Worm (Caenorhabditis elegans) whole organism, young adult: ENCODE results near the gene F48D6.4.

Experiments
- C06A6.2 ChIP-seq: fragments of 200-800 bp; sonication (Bioruptor generic); conservative IDR thresholded peaks from 2 replicates; pipeline ENCODE4 v1.3.6; 2022; ENCODE audit warnings: missing genetic modification characterization, missing compliant biosample characterization
- D2030.7 ChIP-seq: fragments of 200-800 bp; sonication (Bioruptor generic); IDR thresholded peaks from 2 replicates; pipeline ENCODE4 v1.3.6; 2022; ENCODE audit warnings: missing genetic modification reagents, missing genetic modification characterization, missing compliant biosample characterization
- F22D6.2 ChIP-seq: sonication (generic microtip); optimal IDR thresholded peaks from 2 replicates; lab custom pipeline; 2016; ENCODE audit warnings: mild to moderate bottlenecking, missing genetic modification characterization, missing compliant biosample characterization
- F49E8.2 ChIP-seq: sonication (generic microtip); optimal IDR thresholded peaks from 3 replicates; lab custom pipeline; 2017; ENCODE audit warnings: missing genetic modification characterization, mild to moderate bottlenecking, missing compliant biosample characterization, antibody characterized with exemption, moderate library complexity; ENCODE audit not compliant: insufficient read depth
- F57A8.1 ChIP-seq: fragments of 200-800 bp; sonication (Bioruptor generic); optimal IDR thresholded peaks from 2 replicates; lab custom pipeline; 2018; ENCODE audit warnings: mild to moderate bottlenecking, missing genetic modification characterization, moderate library complexity, missing compliant biosample characterization
- F57C9.4 ChIP-seq: sonication (generic microtip); optimal IDR thresholded peaks from 2 replicates; lab custom pipeline; 2017; ENCODE audit warnings: mild to moderate bottlenecking, missing genetic modification characterization, missing compliant biosample characterization
- T07F8.4 ChIP-seq: sonication (generic microtip); optimal IDR thresholded peaks from 2 replicates; lab custom pipeline; 2016; ENCODE audit warnings: mild to moderate bottlenecking, missing genetic modification characterization, moderate library complexity, missing compliant biosample characterization
- T26A5.8 ChIP-seq: sonication (generic microtip); optimal IDR thresholded peaks from 2 replicates; lab custom pipeline; 2016; ENCODE audit warnings: missing genetic modification characterization, missing compliant biosample characterization
- Y53G8AR.9 ChIP-seq: fragments of 200-800 bp; sonication (Bioruptor generic); conservative IDR thresholded peaks from 2 replicates; pipeline ENCODE4 v1.3.6; 2022; ENCODE audit warnings: missing genetic modification reagents, missing genetic modification characterization, missing compliant biosample characterization
- Y67H2A.10 ChIP-seq: fragments of 200-800 bp; sonication (Bioruptor generic); conservative IDR thresholded peaks from 2 replicates; pipeline ENCODE4 v1.3.6; 2022; ENCODE audit warnings: missing genetic modification reagents, missing genetic modification characterization, missing compliant biosample characterization
- Y95B8A.8 ChIP-seq: fragments of 200-800 bp; sonication (Bioruptor generic); IDR thresholded peaks from 2 replicates; pipeline ENCODE4 v1.3.6; 2022; ENCODE audit warnings: missing genetic modification reagents, missing genetic modification characterization, missing compliant biosample characterization
- ama-1 ChIP-seq, 3 experiments: fragments of 150-350 bp in 1 of 3; sonication (generic microtip) in 2 of 3; optimal IDR thresholded peaks; 2 replicates each; lab custom pipeline; 2014 to 2018; ENCODE audit warnings: missing biosample characterization in 2 of 3, missing genetic modification characterization in 2 of 3, missing genetic modification reagents in 2 of 3
- aptf-3 ChIP-seq: fragments of 200-800 bp; sonication (Bioruptor generic); IDR thresholded peaks from 2 replicates; pipeline ENCODE4 v1.3.6; 2022; ENCODE audit warnings: missing genetic modification characterization, missing compliant biosample characterization
- athp-1 ChIP-seq: sonication (generic microtip); optimal IDR thresholded peaks from 2 replicates; lab custom pipeline; 2017; ENCODE audit warnings: mild to moderate bottlenecking, missing genetic modification characterization, missing compliant biosample characterization
- bed-1 ChIP-seq: fragments of 200-800 bp; sonication (Bioruptor generic); IDR thresholded peaks from 2 replicates; pipeline ENCODE4 v1.3.6; 2022; ENCODE audit warnings: missing genetic modification reagents, missing genetic modification characterization, missing compliant biosample characterization
- cebp-1 ChIP-seq, 2 experiments: fragments of 200-800 bp in 1 of 2; sonication (Bioruptor generic) in 1 of 2; sonication (generic microtip) in 1 of 2; IDR thresholded peaks in 1 of 2; optimal IDR thresholded peaks in 1 of 2; 2 replicates each; pipeline versions ENCODE4 v1.3.6 to Lab custom; 2017 to 2022; ENCODE audit warnings: missing compliant biosample characterization in 2 of 2, missing genetic modification characterization in 2 of 2, mild to moderate bottlenecking in 1 of 2, missing genetic modification reagents in 1 of 2, moderate library complexity in 1 of 2
- dox-1 ChIP-seq: fragments of 200-800 bp; sonication (Bioruptor generic); IDR thresholded peaks from 2 replicates; pipeline ENCODE4 v1.3.6; 2022; ENCODE audit warnings: missing genetic modification reagents, missing genetic modification characterization, missing compliant biosample characterization
- dpl-1 ChIP-seq: fragments of 150-350 bp; optimal IDR thresholded peaks from 2 replicates; lab custom pipeline; 2014; ENCODE audit warnings: missing biosample characterization, missing genetic modification reagents, missing genetic modification characterization
- egl-18 ChIP-seq: fragments of 200-800 bp; sonication (Bioruptor generic); IDR thresholded peaks from 2 replicates; pipeline ENCODE4 v1.3.6; 2022; ENCODE audit warnings: missing genetic modification reagents, missing genetic modification characterization, missing compliant biosample characterization
- egrh-3 ChIP-seq: fragments of 200-800 bp; sonication (Bioruptor generic); IDR thresholded peaks from 2 replicates; pipeline ENCODE4 v1.3.6; 2022; ENCODE audit warnings: missing genetic modification reagents, missing genetic modification characterization, missing compliant biosample characterization
- hlh-12 ChIP-seq: sonication (generic microtip); optimal IDR thresholded peaks from 2 replicates; lab custom pipeline; 2016; ENCODE audit warnings: missing genetic modification characterization, missing compliant biosample characterization
- hmg-1.2 ChIP-seq: fragments of 200-800 bp; sonication (Bioruptor generic); IDR thresholded peaks from 2 replicates; pipeline ENCODE4 v1.3.6; 2022; ENCODE audit warnings: missing genetic modification reagents, missing genetic modification characterization, missing compliant biosample characterization
- hsf-1 ChIP-seq: fragments of 200-800 bp; sonication (Bioruptor generic); IDR thresholded peaks from 2 replicates; pipeline ENCODE4 v1.3.6; 2022; ENCODE audit warnings: missing genetic modification reagents, missing genetic modification characterization, missing compliant biosample characterization
- lag-1 ChIP-seq: fragments of 200-800 bp; sonication (Bioruptor generic); IDR thresholded peaks from 2 replicates; pipeline ENCODE4 v1.3.6; 2022; ENCODE audit warnings: missing genetic modification reagents, missing genetic modification characterization, missing compliant biosample characterization
- let-526 ChIP-seq: fragments of 200-800 bp; sonication (Bioruptor generic); IDR thresholded peaks from 2 replicates; pipeline ENCODE4 v1.3.6; 2022; ENCODE audit warnings: missing genetic modification reagents, missing genetic modification characterization, missing compliant biosample characterization
- let-607 ChIP-seq, 2 experiments: fragments of 200-800 bp in 1 of 2; sonication (Bioruptor generic) in 1 of 2; sonication (generic microtip) in 1 of 2; optimal IDR thresholded peaks; 2 replicates each; lab custom pipeline; 2016 to 2018; ENCODE audit warnings: mild to moderate bottlenecking in 2 of 2, missing compliant biosample characterization in 2 of 2, missing genetic modification characterization in 2 of 2, moderate library complexity in 2 of 2, missing genotype in 1 of 2
- lin-26 ChIP-seq: fragments of 200-800 bp; sonication (Bioruptor generic); IDR thresholded peaks from 2 replicates; pipeline ENCODE4 v1.3.6; 2022; ENCODE audit warnings: missing genetic modification reagents, missing genetic modification characterization, missing compliant biosample characterization
- lsy-27 ChIP-seq: sonication (generic microtip); optimal IDR thresholded peaks from 2 replicates; lab custom pipeline; 2017; ENCODE audit warnings: missing genetic modification characterization, mild to moderate bottlenecking, missing compliant biosample characterization, antibody characterized with exemption, missing genotype, borderline replicate concordance; ENCODE audit not compliant: insufficient read depth
- madf-8 ChIP-seq: fragments of 200-800 bp; sonication (Bioruptor generic); conservative IDR thresholded peaks from 2 replicates; pipeline ENCODE4 v1.3.6; 2022; ENCODE audit warnings: missing genetic modification reagents, missing genetic modification characterization, missing compliant biosample characterization
- mxl-1 ChIP-seq: sonication (generic microtip); optimal IDR thresholded peaks from 2 replicates; lab custom pipeline; 2016; ENCODE audit warnings: missing genetic modification characterization, missing compliant biosample characterization
- pbrm-1 ChIP-seq: fragments of 200-800 bp; sonication (Bioruptor generic); IDR thresholded peaks from 2 replicates; pipeline ENCODE4 v1.3.6; 2022; ENCODE audit warnings: missing genetic modification reagents, missing genetic modification characterization, missing compliant biosample characterization
- rcor-1 ChIP-seq: fragments of 200-800 bp; sonication (Bioruptor generic); IDR thresholded peaks from 2 replicates; pipeline ENCODE4 v1.3.6; 2022; ENCODE audit warnings: missing genetic modification reagents, missing genetic modification characterization, missing compliant biosample characterization
- rpc-1 ChIP-seq, 2 experiments: fragments of 150-350 bp in 1 of 2; sonication (generic microtip) in 1 of 2; optimal IDR thresholded peaks; 2 replicates each; lab custom pipeline; 2014 to 2018; ENCODE audit warnings: missing biosample characterization in 1 of 2, missing genetic modification characterization in 1 of 2, missing genetic modification reagents in 1 of 2, missing genotype in 1 of 2
- sea-2 ChIP-seq: fragments of 200-800 bp; sonication (Bioruptor generic); IDR thresholded peaks from 2 replicates; pipeline ENCODE4 v1.3.6; 2022; ENCODE audit warnings: missing genetic modification characterization, missing compliant biosample characterization
- snpc-1.1 ChIP-seq: sonication (generic microtip); optimal IDR thresholded peaks from 2 replicates; lab custom pipeline; 2017; ENCODE audit warnings: missing genetic modification characterization, mild to moderate bottlenecking, missing compliant biosample characterization, antibody characterized with exemption, moderate library complexity, missing genotype, missing genetic modification reagents; ENCODE audit not compliant: insufficient read depth
- snpc-1.3 ChIP-seq: sonication (generic microtip); optimal IDR thresholded peaks from 2 replicates; lab custom pipeline; 2017; ENCODE audit warnings: missing genetic modification characterization, mild to moderate bottlenecking, missing compliant biosample characterization, antibody characterized with exemption, moderate library complexity, missing genotype, missing genetic modification reagents; ENCODE audit not compliant: insufficient read depth
- somi-1 ChIP-seq: fragments of 200-800 bp; sonication (Bioruptor generic); optimal IDR thresholded peaks from 2 replicates; lab custom pipeline; 2018; ENCODE audit warnings: mild to moderate bottlenecking, missing genetic modification characterization, missing compliant biosample characterization
- zfh-2 ChIP-seq: fragments of 200-800 bp; sonication (Bioruptor generic); conservative IDR thresholded peaks from 2 replicates; pipeline ENCODE4 v1.3.6; 2022; ENCODE audit warnings: missing genetic modification reagents, missing genetic modification characterization, missing compliant biosample characterization
- ztf-18 ChIP-seq: sonication (generic microtip); optimal IDR thresholded peaks from 2 replicates; lab custom pipeline; 2016; ENCODE audit warnings: missing genotype, mild to moderate bottlenecking, missing genetic modification characterization, missing compliant biosample characterization
- ztf-22 ChIP-seq: fragments of 200-800 bp; sonication (Bioruptor generic); optimal IDR thresholded peaks from 2 replicates; lab custom pipeline; 2018; ENCODE audit warnings: mild to moderate bottlenecking, missing genetic modification characterization, moderate library complexity, missing compliant biosample characterization
- ztf-26 ChIP-seq: sonication (generic microtip); optimal IDR thresholded peaks from 2 replicates; lab custom pipeline; 2017; ENCODE audit warnings: missing genetic modification characterization, missing compliant biosample characterization

F48D6.4 gene

ce11 chrX:4215500-4216107, 31.4 kb downstream of the F48D6.4 start (continued):
- no peak for TF ChIP-seq pbrm-1 (GFP tag; lab: Robert Waterston, UW)
- no peak for TF ChIP-seq egrh-3
- no peak for TF ChIP-seq sea-2 (GFP tag; lab: Robert Waterston, UW)
- no peak for TF ChIP-seq F22D6.2 (tag; lab: Kevin White, UChicago)
- TF ChIP-seq lin-26 (GFP tag; lab: Robert Waterston, UW): no peak
- TF ChIP-seq dox-1: 0 out of 2 replicates have a peak, but pooled peaks have one; percentile 15
- no peak for TF ChIP-seq dpl-1 (GFP tag; lab: Kevin White, UChicago)
- TF ChIP-seq snpc-1.3 (tag; lab: Kevin White, UChicago): no peak
- TF ChIP-seq aptf-3 (GFP tag; lab: Robert Waterston, UW): no peak
- no peak for TF ChIP-seq mxl-1 (tag; lab: Kevin White, UChicago)
- TF ChIP-seq lag-1 (GFP tag; lab: Robert Waterston, UW): no peak
- TF ChIP-seq ztf-22: no peak
- TF ChIP-seq hlh-12 (tag; lab: Kevin White, UChicago): no peak
- no peak for TF ChIP-seq C06A6.2
- TF ChIP-seq T07F8.4 (tag; lab: Kevin White, UChicago): no peak
- TF ChIP-seq hsf-1 (GFP tag; lab: Robert Waterston, UW): no peak
- TF ChIP-seq let-526 (GFP tag; lab: Robert Waterston, UW): no peak
- TF ChIP-seq egl-18 (GFP tag; lab: Robert Waterston, UW): no peak
- TF ChIP-seq lsy-27 (tag; lab: Kevin White, UChicago): no peak
- TF ChIP-seq athp-1 (tag; lab: Kevin White, UChicago): no peak
- no peak for TF ChIP-seq F57C9.4 (tag; lab: Kevin White, UChicago)
- TF ChIP-seq ama-1 (optimal IDR thresholded peaks at IDR 0.05; lab: Kevin White, UChicago): no peak
- no peak for TF ChIP-seq ama-1 (GFP tag; optimal IDR thresholded peaks at IDR 0.05; lab: Kevin White, UChicago)
- TF ChIP-seq madf-8 (GFP tag; lab: Robert Waterston, UW): no peak
- TF ChIP-seq D2030.7 (GFP tag; lab: Robert Waterston, UW): no peak
- TF ChIP-seq Y53G8AR.9: no peak
- TF ChIP-seq snpc-1.1 (tag; lab: Kevin White, UChicago): no peak
- no peak for TF ChIP-seq T26A5.8 (tag; lab: Kevin White, UChicago)
- no peak for TF ChIP-seq F49E8.2 (tag; lab: Kevin White, UChicago)
- TF ChIP-seq bed-1 (GFP tag; lab: Robert Waterston, UW): no peak
- TF ChIP-seq Y95B8A.8 (GFP tag; lab: Robert Waterston, UW): no peak
- no peak for TF ChIP-seq Y67H2A.10 (GFP tag; lab: Robert Waterston, UW)
- TF ChIP-seq ztf-18 (tag; lab: Kevin White, UChicago): no peak
- TF ChIP-seq somi-1 (GFP tag; lab: Kevin White, UChicago): no peak
- no peak for TF ChIP-seq ztf-26
- no peak for TF ChIP-seq rcor-1 (GFP tag; lab: Robert Waterston, UW)
- TF ChIP-seq let-607 (tag; optimal IDR thresholded peaks at IDR 0.05; lab: Kevin White, UChicago): peak in 1 of 2 experiments; percentile 33

- TF ChIP-seq cebp-1 (GFP tag; IDR thresholded peaks at IDR 0.05; lab: Robert Waterston, UW) (peak; percentile 85), cebp-1 (tag; optimal IDR thresholded peaks at IDR 0.05; lab: Kevin White, UChicago) (peak; percentile 97), rpc-1 (optimal IDR thresholded peaks at IDR 0.05; lab: Kevin White, UChicago) (no peak), rpc-1 (tag; optimal IDR thresholded peaks at IDR 0.05; lab: Kevin White, UChicago) (no peak), F57A8.1 (no peak), hmg-1.2 (GFP tag; lab: Robert Waterston, UW) (peak; percentile 48; the same call in 1 of the 2 replicates), zfh-2 (GFP tag; lab: Robert Waterston, UW) (peak; percentile 72), sea-2 (GFP tag; lab: Robert Waterston, UW) (no peak), lin-26 (GFP tag; lab: Robert Waterston, UW) (no peak)
Observed at ce11 chrX:4214643-4215042, 32.4 kb downstream of the F48D6.4 start.
